Fruit fly (Drosophila melanogaster) whole organism, embryonic: Measurements from ENCODE around the gene bmm.

Experiments
- Awh ChIP-seq: fragments of 200-800 bp; sonication (Bioruptor generic); IDR thresholded peaks from 2 replicates; pipeline ENCODE4, ENCODE4 v1.3.6; 2022; ENCODE audit warnings: missing biosample characterization, missing genetic modification characterization
- CG10959 ChIP-seq: fragments of 200-800 bp; sonication (Bioruptor generic); IDR thresholded peaks from 2 replicates; pipeline ENCODE4 v1.3.6; 2022; ENCODE audit warnings: missing biosample characterization, missing genetic modification characterization
- CG12299 ChIP-seq: fragments of 200-800 bp; sonication (Bioruptor generic); optimal IDR thresholded peaks from 2 replicates; lab custom pipeline; 2018; ENCODE audit warnings: missing biosample characterization, mild to moderate bottlenecking, missing genetic modification characterization
- CG1233 ChIP-seq: fragments of 200-800 bp; sonication (Bioruptor generic); optimal IDR thresholded peaks from 4 replicates; lab custom pipeline; 2018; ENCODE audit warnings: missing biosample characterization, mild to moderate bottlenecking, missing genetic modification characterization
- CG12659 ChIP-seq: fragments of 200-800 bp; sonication (Bioruptor generic); optimal IDR thresholded peaks from 3 replicates; lab custom pipeline; 2017; ENCODE audit warnings: mild to moderate bottlenecking, missing biosample characterization, missing genetic modification reagents, missing genetic modification characterization
- CG18262 ChIP-seq: fragments of 200-800 bp; optimal IDR thresholded peaks from 3 replicates; lab custom pipeline; 2019; ENCODE audit warnings: missing biosample characterization, mild to moderate bottlenecking, missing genetic modification characterization, moderate library complexity
- CG18476 ChIP-seq: fragments of 200-800 bp; sonication (Bioruptor generic); optimal IDR thresholded peaks from 2 replicates; lab custom pipeline; 2016; ENCODE audit warnings: missing biosample characterization, mild to moderate bottlenecking, missing genetic modification characterization
- CG33557 ChIP-seq: fragments of 200-800 bp; sonication (Bioruptor generic); optimal IDR thresholded peaks from 2 replicates; lab custom pipeline; 2019; ENCODE audit warnings: missing biosample characterization, mild to moderate bottlenecking, missing genetic modification characterization, moderate library complexity
- CG3838 ChIP-seq: fragments of 200-800 bp; sonication (Bioruptor generic); optimal IDR thresholded peaks from 3 replicates; lab custom pipeline; 2016; ENCODE audit warnings: missing biosample characterization, missing genetic modification characterization
- CG4617 ChIP-seq: fragments of 200-800 bp; sonication (Bioruptor generic); optimal IDR thresholded peaks from 3 replicates; lab custom pipeline; 2016; ENCODE audit warnings: missing biosample characterization, missing genetic modification characterization, borderline replicate concordance
- CG4854 ChIP-seq: fragments of 200-800 bp; sonication (Bioruptor generic); optimal IDR thresholded peaks from 2 replicates; lab custom pipeline; 2016; ENCODE audit warnings: missing biosample characterization, missing genetic modification characterization, inconsistent platforms
- CG6654 ChIP-seq: fragments of 200-800 bp; sonication (Bioruptor generic); optimal IDR thresholded peaks from 2 replicates; lab custom pipeline; 2017; ENCODE audit warnings: missing biosample characterization, mild to moderate bottlenecking, missing genetic modification characterization
- CG6683 ChIP-seq: fragments of 200-800 bp; sonication (Bioruptor generic); optimal IDR thresholded peaks from 2 replicates; lab custom pipeline; 2017; ENCODE audit warnings: missing biosample characterization, mild to moderate bottlenecking, missing genetic modification characterization, missing genetic modification reagents
- CG6765 ChIP-seq: fragments of 200-800 bp; sonication (Bioruptor generic); optimal IDR thresholded peaks from 3 replicates; lab custom pipeline; 2017; ENCODE audit warnings: missing biosample characterization, mild to moderate bottlenecking, missing genetic modification characterization
- CG7786 ChIP-seq: fragments of 200-800 bp; sonication (Bioruptor generic); optimal IDR thresholded peaks from 2 replicates; lab custom pipeline; 2016; ENCODE audit warnings: missing biosample characterization, missing genetic modification characterization
- CkIIα-i1 ChIP-seq: fragments of 200-800 bp; sonication (Bioruptor generic); IDR thresholded peaks from 2 replicates; pipeline ENCODE4 v1.3.6; 2022; ENCODE audit warnings: missing biosample characterization, missing genetic modification characterization
- D ChIP-seq, 2 experiments: fragments of 200-800 bp in 1 of 2; fragments of >200 bp in 1 of 2; sonication (Bioruptor generic) in 1 of 2; optimal IDR thresholded peaks; 2 replicates in 1 of 2; 3 replicates in 1 of 2; lab custom pipeline; 2017; ENCODE audit warnings: mild to moderate bottlenecking in 1 of 2, missing biosample characterization in 1 of 2, missing genetic modification characterization in 1 of 2, missing genetic modification reagents in 1 of 2
- Doc2 ChIP-seq: fragments of 200-800 bp; sonication (Bioruptor generic); IDR thresholded peaks from 2 replicates; pipeline ENCODE4 v1.3.6; 2022; ENCODE audit warnings: missing biosample characterization, missing genetic modification characterization
- Ets65A ChIP-seq: fragments of 200-800 bp; sonication (Bioruptor generic); peaks from one replicate; lab custom pipeline; 2016; ENCODE audit warnings: missing biosample characterization, missing genetic modification characterization
- HLH3B ChIP-seq: fragments of 200-800 bp; sonication (Bioruptor generic); IDR thresholded peaks from 2 replicates; pipeline ENCODE4 v1.3.6; 2022; ENCODE audit warnings: missing biosample characterization, missing genetic modification characterization
- HLH54F ChIP-seq: fragments of 200-800 bp; sonication (Bioruptor generic); optimal IDR thresholded peaks from 3 replicates; lab custom pipeline; 2016; ENCODE audit warnings: missing biosample characterization, missing genetic modification characterization
- Hand ChIP-seq: fragments of 200-800 bp; sonication (Bioruptor generic); optimal IDR thresholded peaks from 2 replicates; lab custom pipeline; 2017; ENCODE audit warnings: mild to moderate bottlenecking, missing biosample characterization, missing genetic modification reagents, missing genetic modification characterization
- HmgZ ChIP-seq: fragments of 200-800 bp; sonication (Bioruptor generic); optimal IDR thresholded peaks from 2 replicates; lab custom pipeline; 2018; ENCODE audit warnings: missing biosample characterization, mild to moderate bottlenecking, missing genetic modification characterization
- Hr78 ChIP-seq, 2 experiments: fragments of 200-800 bp in 1 of 2; fragments of >200 bp in 1 of 2; sonication (Bioruptor generic) in 1 of 2; optimal IDR thresholded peaks; 2 replicates each; lab custom pipeline; 2017 to 2019; ENCODE audit warnings: missing biosample characterization in 2 of 2, missing genetic modification characterization in 2 of 2, mild to moderate bottlenecking in 1 of 2, moderate library complexity in 1 of 2
- MESR4 ChIP-seq: fragments of 200-800 bp; sonication (Bioruptor generic); optimal IDR thresholded peaks from 2 replicates; lab custom pipeline; 2018; ENCODE audit warnings: missing biosample characterization, mild to moderate bottlenecking, missing genetic modification characterization, moderate library complexity
- Mes4 ChIP-seq: fragments of 200-800 bp; sonication (Bioruptor generic); optimal IDR thresholded peaks from 2 replicates; lab custom pipeline; 2016; ENCODE audit warnings: missing biosample characterization, missing genetic modification characterization
- NC2β ChIP-seq: fragments of 200-800 bp; sonication (Bioruptor generic); optimal IDR thresholded peaks from 2 replicates; lab custom pipeline; 2016; ENCODE audit warnings: missing biosample characterization, missing genetic modification characterization
- Spps ChIP-seq: fragments of 200-800 bp; sonication (Bioruptor generic); optimal IDR thresholded peaks from 2 replicates; lab custom pipeline; 2018; ENCODE audit warnings: missing biosample characterization, mild to moderate bottlenecking, missing genetic modification characterization
- Sry-δ ChIP-seq: fragments of 200-800 bp; sonication (Bioruptor generic); optimal IDR thresholded peaks from 2 replicates; lab custom pipeline; 2016; ENCODE audit warnings: missing biosample characterization, missing genetic modification characterization
- ac ChIP-seq: fragments of 200-800 bp; sonication (Bioruptor generic); optimal IDR thresholded peaks from 3 replicates; lab custom pipeline; 2017; ENCODE audit warnings: missing biosample characterization, mild to moderate bottlenecking, missing genetic modification characterization
- ato ChIP-seq: fragments of 200-800 bp; sonication (Bioruptor generic); IDR thresholded peaks from 2 replicates; pipeline ENCODE4 v1.3.6; 2022; ENCODE audit warnings: missing biosample characterization, missing genetic modification characterization; ENCODE audit not compliant: partially characterized antibody
- corto ChIP-seq: fragments of 200-800 bp; sonication (Bioruptor generic); optimal IDR thresholded peaks from 2 replicates; lab custom pipeline; 2016; ENCODE audit warnings: missing biosample characterization, mild to moderate bottlenecking, missing genetic modification characterization, moderate library complexity
- dpn ChIP-seq, 2 experiments: fragments of 200-800 bp; sonication (Bioruptor generic); optimal IDR thresholded peaks; 3 replicates each; lab custom pipeline; 2016; ENCODE audit warnings: missing biosample characterization in 2 of 2, missing genetic modification characterization in 2 of 2
- esg ChIP-seq: fragments of 200-800 bp; sonication (Bioruptor generic); conservative IDR thresholded peaks from 2 replicates; pipeline ENCODE4 v1.3.6; 2022; ENCODE audit warnings: missing biosample characterization, missing genetic modification characterization
- fd3F ChIP-seq: fragments of 200-800 bp; sonication (Bioruptor generic); optimal IDR thresholded peaks from 2 replicates; lab custom pipeline; 2018; ENCODE audit warnings: missing biosample characterization, mild to moderate bottlenecking, missing genetic modification characterization, moderate library complexity
- fd64A ChIP-seq: fragments of 200-800 bp; sonication (Bioruptor generic); optimal IDR thresholded peaks from 3 replicates; lab custom pipeline; 2018; ENCODE audit warnings: missing biosample characterization, mild to moderate bottlenecking, missing genetic modification characterization
- fru ChIP-seq: fragments of >200 bp; optimal IDR thresholded peaks from 2 replicates; lab custom pipeline; 2017
- fu2 ChIP-seq: fragments of 200-800 bp; sonication (Bioruptor generic); optimal IDR thresholded peaks from 2 replicates; lab custom pipeline; 2016; ENCODE audit warnings: missing biosample characterization, missing genetic modification characterization
- gce ChIP-seq: fragments of 200-800 bp; sonication (Bioruptor generic); IDR thresholded peaks from 3 replicates; pipeline ENCODE4 v1.3.6; 2022; ENCODE audit warnings: missing biosample characterization, missing genetic modification characterization
- gt ChIP-seq: fragments of 200-800 bp; sonication (Bioruptor generic); IDR thresholded peaks from 2 replicates; pipeline ENCODE4 v1.3.6; 2022; ENCODE audit warnings: missing biosample characterization, missing genetic modification characterization
- her ChIP-seq: fragments of 200-800 bp; sonication (Bioruptor generic); optimal IDR thresholded peaks from 2 replicates; lab custom pipeline; 2016; ENCODE audit warnings: missing biosample characterization, missing genetic modification characterization
- lab ChIP-seq: fragments of 200-800 bp; sonication (Bioruptor generic); optimal IDR thresholded peaks from 3 replicates; lab custom pipeline; 2017; ENCODE audit warnings: missing biosample characterization, missing genetic modification characterization, mild to moderate bottlenecking, moderate library complexity, missing genetic modification reagents
- org-1 ChIP-seq: fragments of 200-800 bp; sonication (Bioruptor generic); optimal IDR thresholded peaks from 2 replicates; lab custom pipeline; 2017; ENCODE audit warnings: missing biosample characterization, missing genetic modification characterization
- pan ChIP-seq, 4 experiments: fragments of >200 bp in 3 of 4; fragments of 200-800 bp in 1 of 4; sonication (Bioruptor generic) in 1 of 4; optimal IDR thresholded peaks in 3 of 4; IDR thresholded peaks in 1 of 4; 2 replicates each; pipeline versions ENCODE4 v1.3.6 to Lab custom; 2017 to 2022; ENCODE audit warnings: missing biosample characterization in 2 of 4, missing genetic modification characterization in 2 of 4, mixed read lengths in 1 of 4
- salm ChIP-seq: fragments of 200-800 bp; sonication (Bioruptor generic); optimal IDR thresholded peaks from 2 replicates; lab custom pipeline; 2018; ENCODE audit warnings: missing biosample characterization, mild to moderate bottlenecking, missing genetic modification characterization
- sim ChIP-seq: fragments of 200-800 bp; sonication (Bioruptor generic); IDR thresholded peaks from 2 replicates; pipeline ENCODE4 v1.3.6; 2022; ENCODE audit warnings: missing biosample characterization, missing genetic modification characterization
- sug ChIP-seq: fragments of 200-800 bp; optimal IDR thresholded peaks from 2 replicates; lab custom pipeline; 2019; ENCODE audit warnings: missing biosample characterization, mild to moderate bottlenecking, missing genetic modification characterization, moderate library complexity
- tgo ChIP-seq: fragments of 200-800 bp; sonication (Bioruptor generic); IDR thresholded peaks from 3 replicates; pipeline ENCODE4 v1.3.6; 2022; ENCODE audit warnings: missing biosample characterization, missing genetic modification characterization
- tin ChIP-seq: fragments of 200-800 bp; sonication (Bioruptor generic); optimal IDR thresholded peaks from 3 replicates; lab custom pipeline; 2016; ENCODE audit warnings: missing biosample characterization, missing genetic modification characterization
- wdn ChIP-seq: fragments of 200-800 bp; sonication (Bioruptor generic); IDR thresholded peaks from 2 replicates; pipeline ENCODE4 v1.3.6; 2022; ENCODE audit warnings: missing biosample characterization, missing genetic modification characterization

bmm gene

DNA sequence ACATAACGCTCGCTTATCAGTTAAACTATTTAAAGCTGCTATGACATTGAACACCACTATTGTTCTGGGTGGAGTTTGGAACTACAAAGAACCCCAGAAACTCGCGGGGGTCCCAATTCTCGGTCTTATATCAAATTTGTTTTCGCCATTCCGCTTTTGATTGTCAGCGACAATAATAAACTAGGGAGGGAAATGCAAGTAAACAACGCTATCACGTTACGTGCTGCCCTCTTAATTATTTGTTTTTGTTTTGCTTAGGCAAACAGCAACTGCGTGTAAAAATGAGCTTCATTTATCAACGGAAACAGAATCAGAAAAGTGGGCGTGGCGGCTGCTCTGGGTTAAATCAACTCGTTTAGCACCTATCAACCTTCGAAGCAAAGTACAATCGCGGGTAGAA, 6.0 kb downstream of the bmm start (continued):
- TF ChIP-seq fu2 (GFP tag; lab: Kevin White, UChicago): no peak
- TF ChIP-seq fd64A (GFP tag; lab: Kevin White, UChicago): peak; percentile 55
- no peak for TF ChIP-seq esg (GFP tag; lab: Robert Waterston, UW)
- peak; percentile 46 for TF ChIP-seq CG3838 (GFP tag; lab: Kevin White, UChicago)
- TF ChIP-seq Awh (GFP tag; lab: Robert Waterston, UW): peak; percentile 64; the same call in 1 of the 2 replicates
- no peak for TF ChIP-seq CG4617 (GFP tag; lab: Kevin White, UChicago)
- TF ChIP-seq Ets65A (GFP tag; lab: Kevin White, UChicago): no peak
- TF ChIP-seq wdn (GFP tag; lab: Robert Waterston, UW): no peak
- TF ChIP-seq salm (tag; lab: Kevin White, UChicago): no peak
- no peak for TF ChIP-seq D (optimal IDR thresholded peaks at IDR 0.05; lab: Kevin White, UChicago)
- TF ChIP-seq D (GFP tag; optimal IDR thresholded peaks at IDR 0.05; lab: Kevin White, UChicago): peak; percentile 22
- peak; percentile 32 for TF ChIP-seq org-1
- no peak for TF ChIP-seq CG18262 (tag; lab: Kevin White, UChicago)
- TF ChIP-seq pan (optimal IDR thresholded peaks at IDR 0.05; lab: Kevin White, UChicago): no peak
- peak in 1 of 2 experiments; percentile 18 for TF ChIP-seq pan (GFP tag; optimal IDR thresholded peaks at IDR 0.05 in 1 of 2, IDR thresholded peaks at IDR 0.05 in 1 of 2)
- no peak for TF ChIP-seq CkIIα-i1 (GFP tag; lab: Robert Waterston, UW)
- peak; percentile 95 for TF ChIP-seq sug (tag; lab: Kevin White, UChicago)
- TF ChIP-seq sim (GFP tag; lab: Robert Waterston, UW): no peak
- TF ChIP-seq dpn (GFP tag; optimal IDR thresholded peaks at IDR 0.05; lab: Kevin White, UChicago): no peak
- TF ChIP-seq CG10959 (GFP tag; lab: Robert Waterston, UW): 0 out of 2 replicates have a peak, but pooled peaks have one; percentile 9
- TF ChIP-seq corto: no peak
- TF ChIP-seq Doc2 (GFP tag; lab: Robert Waterston, UW): no peak
- TF ChIP-seq HLH3B (GFP tag; lab: Robert Waterston, UW): peak; percentile 59; the same call in 1 of the 2 replicates
- peak; percentile 15 for TF ChIP-seq CG12659 (GFP tag; lab: Kevin White, UChicago)
- no peak for TF ChIP-seq fd3F (GFP tag; lab: Kevin White, UChicago)
- peak; percentile 44 for TF ChIP-seq CG1233 (GFP tag; lab: Kevin White, UChicago)
- TF ChIP-seq Hand (GFP tag; lab: Kevin White, UChicago): no peak
- no peak for TF ChIP-seq HLH54F (GFP tag; lab: Kevin White, UChicago)
- TF ChIP-seq CG4854 (GFP tag; lab: Kevin White, UChicago): peak; percentile 29
- no peak for TF ChIP-seq gt (GFP tag; lab: Robert Waterston, UW)
- TF ChIP-seq ac (GFP tag; lab: Kevin White, UChicago): no peak
- TF ChIP-seq CG33557 (GFP tag; lab: Kevin White, UChicago): peak; percentile 41
- TF ChIP-seq CG6765 (GFP tag; lab: Kevin White, UChicago): peak; percentile 44
- TF ChIP-seq CG6683 (GFP tag; lab: Kevin White, UChicago): no peak
- TF ChIP-seq ato (GFP tag; lab: Robert Waterston, UW): no peak
- TF ChIP-seq CG18476 (GFP tag; lab: Kevin White, UChicago): peak; percentile 45
- TF ChIP-seq fru: no peak
- no peak for TF ChIP-seq tgo
- TF ChIP-seq tin: no peak
- TF ChIP-seq Hr78 (GFP tag; optimal IDR thresholded peaks at IDR 0.05; lab: Kevin White, UChicago): no peak
- no peak for TF ChIP-seq MESR4 (GFP tag; lab: Kevin White, UChicago)
- peak; percentile 8 for TF ChIP-seq HmgZ (tag; lab: Kevin White, UChicago)
- no peak for TF ChIP-seq gce
- no peak for TF ChIP-seq Sry-δ
- peak; percentile 21 for TF ChIP-seq Mes4
- peak; percentile 63 for TF ChIP-seq lab (GFP tag; lab: Kevin White, UChicago)
- TF ChIP-seq NC2β (GFP tag; lab: Kevin White, UChicago): peak; percentile 5
- TF ChIP-seq her (GFP tag; lab: Kevin White, UChicago): no peak
- TF ChIP-seq CG12299 (tag; lab: Kevin White, UChicago): no peak
- no peak for TF ChIP-seq CG6654 (GFP tag; lab: Kevin White, UChicago)
- TF ChIP-seq Spps: no peak
- no peak for TF ChIP-seq CG7786 (GFP tag; lab: Kevin White, UChicago)
